Fruit fly (Drosophila melanogaster) whole organism, embryonic: ENCODE results near the gene CG5254.

Experiments used
- Aef1 ChIP-seq: fragments of 200-800 bp; sonication (Bioruptor generic); IDR thresholded peaks from 3 replicates; pipeline ENCODE4 v1.3.6; 2022; ENCODE audit warnings: missing biosample characterization, missing genetic modification characterization
- B-H1 ChIP-seq: fragments of 200-800 bp; sonication (Bioruptor generic); IDR thresholded peaks from 3 replicates; pipeline ENCODE4 v1.3.6; 2022; ENCODE audit warnings: missing biosample characterization, missing genetic modification characterization
- CG10431 ChIP-seq: fragments of 200-800 bp; sonication (Bioruptor generic); optimal IDR thresholded peaks from 3 replicates; lab custom pipeline; 2018; ENCODE audit warnings: missing biosample characterization, mild to moderate bottlenecking, missing genetic modification characterization
- CG11504 ChIP-seq: fragments of 200-800 bp; sonication (Bioruptor generic); optimal IDR thresholded peaks from 3 replicates; lab custom pipeline; 2019; ENCODE audit warnings: missing biosample characterization, mild to moderate bottlenecking, missing genetic modification characterization, moderate library complexity
- CG12391 ChIP-seq: fragments of 200-800 bp; sonication (Bioruptor generic); optimal IDR thresholded peaks from 3 replicates; lab custom pipeline; 2018; ENCODE audit warnings: missing biosample characterization, mild to moderate bottlenecking, missing genetic modification characterization, moderate library complexity
- CG15011 ChIP-seq: fragments of 200-800 bp; sonication (Bioruptor generic); optimal IDR thresholded peaks from 3 replicates; lab custom pipeline; 2018; ENCODE audit warnings: missing biosample characterization, mild to moderate bottlenecking, missing genetic modification characterization
- CG1647 ChIP-seq: fragments of 200-800 bp; sonication (Bioruptor generic); optimal IDR thresholded peaks from 3 replicates; lab custom pipeline; 2016; ENCODE audit warnings: missing biosample characterization, missing genetic modification characterization
- CG16863 ChIP-seq: fragments of 200-800 bp; sonication (Bioruptor generic); optimal IDR thresholded peaks from 3 replicates; lab custom pipeline; 2016; ENCODE audit warnings: missing biosample characterization, missing genetic modification characterization
- CG17802 ChIP-seq: fragments of 200-800 bp; sonication (Bioruptor generic); optimal IDR thresholded peaks from 2 replicates; lab custom pipeline; 2018; ENCODE audit warnings: missing biosample characterization, mild to moderate bottlenecking, missing genetic modification characterization, moderate library complexity
- CG1832 ChIP-seq: fragments of 200-800 bp; sonication (Bioruptor generic); optimal IDR thresholded peaks from 2 replicates; lab custom pipeline; 2017; ENCODE audit warnings: missing biosample characterization, mild to moderate bottlenecking, missing genetic modification characterization, inconsistent platforms
- CG18599 ChIP-seq: fragments of 200-800 bp; sonication (Bioruptor generic); optimal IDR thresholded peaks from 3 replicates; lab custom pipeline; 2017; ENCODE audit warnings: missing biosample characterization, missing genetic modification characterization, mild to moderate bottlenecking, moderate library complexity, missing genetic modification reagents
- CG2129 ChIP-seq: fragments of 200-800 bp; sonication (Bioruptor generic); IDR thresholded peaks from 2 replicates; pipeline ENCODE4 v1.3.6; 2022; ENCODE audit warnings: missing biosample characterization, missing genetic modification characterization; ENCODE audit not compliant: partially characterized antibody
- CG30020 ChIP-seq: fragments of 200-800 bp; optimal IDR thresholded peaks from 2 replicates; lab custom pipeline; 2019; ENCODE audit warnings: missing biosample characterization, mild to moderate bottlenecking, missing genetic modification characterization, moderate library complexity
- CG31388 ChIP-seq: fragments of 200-800 bp; sonication (Bioruptor generic); optimal IDR thresholded peaks from 2 replicates; lab custom pipeline; 2016; ENCODE audit warnings: missing biosample characterization, missing genetic modification characterization
- CG32532 ChIP-seq: fragments of 200-800 bp; sonication (Bioruptor generic); IDR thresholded peaks from 2 replicates; pipeline ENCODE4 v1.3.6; 2022; ENCODE audit warnings: missing biosample characterization, missing genetic modification characterization
- CG4360 ChIP-seq: fragments of 200-800 bp; sonication (Bioruptor generic); IDR thresholded peaks from 2 replicates; pipeline ENCODE4 v1.3.6; 2022; ENCODE audit warnings: missing biosample characterization, missing genetic modification characterization
- CG4404 ChIP-seq: fragments of 200-800 bp; sonication (Bioruptor generic); IDR thresholded peaks from 2 replicates; pipeline ENCODE4 v1.3.6; 2022; ENCODE audit warnings: missing biosample characterization, missing genetic modification characterization
- CG4707 ChIP-seq: fragments of 200-800 bp; sonication (Bioruptor generic); optimal IDR thresholded peaks from 2 replicates; lab custom pipeline; 2018; ENCODE audit warnings: missing biosample characterization, mild to moderate bottlenecking, missing genetic modification characterization, moderate library complexity
- CG6654 ChIP-seq: fragments of 200-800 bp; sonication (Bioruptor generic); optimal IDR thresholded peaks from 2 replicates; lab custom pipeline; 2017; ENCODE audit warnings: missing biosample characterization, mild to moderate bottlenecking, missing genetic modification characterization
- CG8478 ChIP-seq: fragments of >200 bp; optimal IDR thresholded peaks from 2 replicates; lab custom pipeline; 2018
- Dip2 ChIP-seq: fragments of 200-800 bp; sonication (Bioruptor generic); IDR thresholded peaks from 2 replicates; pipeline ENCODE4 v1.3.6; 2022; ENCODE audit warnings: missing biosample characterization, missing genetic modification characterization
- Dll ChIP-seq: fragments of 200-800 bp; sonication (Bioruptor generic); IDR thresholded peaks from 4 replicates; pipeline ENCODE4 v1.3.6; 2022; ENCODE audit warnings: missing biosample characterization, missing genetic modification characterization; ENCODE audit not compliant: partially characterized antibody
- HLH4C ChIP-seq: fragments of 200-800 bp; sonication (Bioruptor generic); IDR thresholded peaks from 3 replicates; pipeline ENCODE4 v1.3.6; 2022; ENCODE audit warnings: missing biosample characterization, missing genetic modification characterization; ENCODE audit not compliant: partially characterized antibody
- Hand ChIP-seq: fragments of 200-800 bp; sonication (Bioruptor generic); optimal IDR thresholded peaks from 2 replicates; lab custom pipeline; 2017; ENCODE audit warnings: mild to moderate bottlenecking, missing biosample characterization, missing genetic modification reagents, missing genetic modification characterization
- Hmx ChIP-seq: fragments of 200-800 bp; sonication (Bioruptor generic); optimal IDR thresholded peaks from 2 replicates; lab custom pipeline; 2016; ENCODE audit warnings: missing biosample characterization, missing genetic modification characterization
- MBD-R2 ChIP-seq: fragments of 200-800 bp; sonication (Bioruptor generic); IDR thresholded peaks from 2 replicates; pipeline ENCODE4 v1.3.6; 2022; ENCODE audit warnings: missing biosample characterization, missing genetic modification characterization
- Mes4 ChIP-seq: fragments of 200-800 bp; sonication (Bioruptor generic); optimal IDR thresholded peaks from 2 replicates; lab custom pipeline; 2016; ENCODE audit warnings: missing biosample characterization, missing genetic modification characterization
- Nf-YA ChIP-seq: fragments of 200-800 bp; sonication (Bioruptor generic); IDR thresholded peaks from 2 replicates; pipeline ENCODE4 v1.3.6; 2022; ENCODE audit warnings: missing biosample characterization, missing genetic modification characterization
- Oaz ChIP-seq: fragments of 200-800 bp; sonication (Bioruptor generic); IDR thresholded peaks from 2 replicates; pipeline ENCODE4 v1.3.6; 2022; ENCODE audit warnings: missing biosample characterization, missing genetic modification characterization
- Ssrp ChIP-seq: fragments of 200-800 bp; sonication (Bioruptor generic); optimal IDR thresholded peaks from 2 replicates; lab custom pipeline; 2018; ENCODE audit warnings: missing biosample characterization, mild to moderate bottlenecking, missing genetic modification characterization, moderate library complexity
- Usf ChIP-seq: fragments of 200-800 bp; sonication (Bioruptor generic); optimal IDR thresholded peaks from 2 replicates; lab custom pipeline; 2017; ENCODE audit warnings: missing genotype, missing biosample characterization, missing genetic modification characterization
- Vsx1 ChIP-seq: fragments of 200-800 bp; sonication (Bioruptor generic); optimal IDR thresholded peaks from 2 replicates; lab custom pipeline; 2017; ENCODE audit warnings: missing biosample characterization, mild to moderate bottlenecking, missing genetic modification characterization, missing genetic modification reagents
- ap ChIP-seq: fragments of 200-800 bp; sonication (Bioruptor generic); IDR thresholded peaks from 2 replicates; pipeline ENCODE4 v1.3.6; 2022; ENCODE audit warnings: missing biosample characterization, missing genetic modification characterization
- az2 ChIP-seq: fragments of 200-800 bp; sonication (Bioruptor generic); optimal IDR thresholded peaks from 3 replicates; lab custom pipeline; 2016; ENCODE audit warnings: missing biosample characterization, missing genetic modification characterization
- ci ChIP-seq: fragments of 200-800 bp; sonication (Bioruptor generic); IDR thresholded peaks from 3 replicates; pipeline ENCODE4 v1.3.6; 2022; ENCODE audit warnings: missing biosample characterization, missing genetic modification characterization
- croc ChIP-seq: fragments of 200-800 bp; sonication (Bioruptor generic); conservative IDR thresholded peaks from 3 replicates; pipeline ENCODE4 v1.3.6; 2022; ENCODE audit warnings: missing biosample characterization, missing genetic modification characterization
- dpn ChIP-seq, 2 experiments: fragments of 200-800 bp; sonication (Bioruptor generic); optimal IDR thresholded peaks; 3 replicates each; lab custom pipeline; 2016; ENCODE audit warnings: missing biosample characterization in 2 of 2, missing genetic modification characterization in 2 of 2
- dysf ChIP-seq: fragments of 200-800 bp; sonication (Bioruptor generic); IDR thresholded peaks from 3 replicates; pipeline ENCODE4 v1.3.6; 2022; ENCODE audit warnings: missing biosample characterization, missing genetic modification characterization
- ems ChIP-seq: fragments of 200-800 bp; sonication (Bioruptor generic); optimal IDR thresholded peaks from 3 replicates; lab custom pipeline; 2016; ENCODE audit warnings: missing biosample characterization, missing genetic modification characterization
- fd96Cb ChIP-seq: fragments of 200-800 bp; sonication (Bioruptor generic); optimal IDR thresholded peaks from 2 replicates; lab custom pipeline; 2018; ENCODE audit warnings: missing biosample characterization, mild to moderate bottlenecking, missing genetic modification characterization, moderate library complexity
- fu2 ChIP-seq: fragments of 200-800 bp; sonication (Bioruptor generic); optimal IDR thresholded peaks from 2 replicates; lab custom pipeline; 2016; ENCODE audit warnings: missing biosample characterization, missing genetic modification characterization
- grn ChIP-seq: fragments of 200-800 bp; sonication (Bioruptor generic); optimal IDR thresholded peaks from 3 replicates; lab custom pipeline; 2017; ENCODE audit warnings: missing biosample characterization, missing genetic modification characterization
- insv ChIP-seq, 2 experiments: fragments of 200-800 bp; sonication (Bioruptor generic); optimal IDR thresholded peaks; 3 replicates each; lab custom pipeline; 2016 to 2018; ENCODE audit warnings: missing biosample characterization in 2 of 2, missing genetic modification characterization in 2 of 2
- knrl ChIP-seq: fragments of 200-800 bp; sonication (Bioruptor generic); IDR thresholded peaks from 3 replicates; pipeline ENCODE4 v1.3.6; 2022; ENCODE audit warnings: missing biosample characterization, missing genetic modification characterization; ENCODE audit not compliant: partially characterized antibody
- lmd ChIP-seq: fragments of 200-800 bp; sonication (Bioruptor generic); IDR thresholded peaks from 2 replicates; pipeline ENCODE4 v1.3.6; 2022; ENCODE audit warnings: missing biosample characterization, missing genetic modification characterization
- onecut ChIP-seq: fragments of 200-800 bp; sonication (Bioruptor generic); IDR thresholded peaks from 2 replicates; pipeline ENCODE4 v1.3.6; 2022; ENCODE audit warnings: missing biosample characterization, missing genetic modification characterization
- phol ChIP-seq: fragments of 200-800 bp; sonication (Bioruptor generic); optimal IDR thresholded peaks from 3 replicates; lab custom pipeline; 2018; ENCODE audit warnings: missing biosample characterization, mild to moderate bottlenecking, missing genetic modification characterization, moderate library complexity
- run ChIP-seq: fragments of 200-800 bp; sonication (Bioruptor generic); optimal IDR thresholded peaks from 3 replicates; lab custom pipeline; 2018; ENCODE audit warnings: missing biosample characterization, mild to moderate bottlenecking, missing genetic modification characterization
- tll ChIP-seq, 2 experiments: fragments of 200-800 bp in 1 of 2; fragments of >200 bp in 1 of 2; sonication (Bioruptor generic) in 1 of 2; optimal IDR thresholded peaks; 2 replicates each; lab custom pipeline; 2017 to 2019; ENCODE audit warnings: missing biosample characterization in 2 of 2, missing genetic modification characterization in 2 of 2, mild to moderate bottlenecking in 1 of 2, moderate library complexity in 1 of 2
- unc-4 ChIP-seq: fragments of 200-800 bp; sonication (Bioruptor generic); IDR thresholded peaks from 2 replicates; pipeline ENCODE4 v1.3.6; 2022; ENCODE audit warnings: missing biosample characterization, missing genetic modification characterization; ENCODE audit not compliant: partially characterized antibody
- wek ChIP-seq: fragments of 200-800 bp; sonication (Bioruptor generic); optimal IDR thresholded peaks from 3 replicates; lab custom pipeline; 2018; ENCODE audit warnings: missing biosample characterization, mild to moderate bottlenecking, missing genetic modification characterization, moderate library complexity

Gene CG5254

DNA sequence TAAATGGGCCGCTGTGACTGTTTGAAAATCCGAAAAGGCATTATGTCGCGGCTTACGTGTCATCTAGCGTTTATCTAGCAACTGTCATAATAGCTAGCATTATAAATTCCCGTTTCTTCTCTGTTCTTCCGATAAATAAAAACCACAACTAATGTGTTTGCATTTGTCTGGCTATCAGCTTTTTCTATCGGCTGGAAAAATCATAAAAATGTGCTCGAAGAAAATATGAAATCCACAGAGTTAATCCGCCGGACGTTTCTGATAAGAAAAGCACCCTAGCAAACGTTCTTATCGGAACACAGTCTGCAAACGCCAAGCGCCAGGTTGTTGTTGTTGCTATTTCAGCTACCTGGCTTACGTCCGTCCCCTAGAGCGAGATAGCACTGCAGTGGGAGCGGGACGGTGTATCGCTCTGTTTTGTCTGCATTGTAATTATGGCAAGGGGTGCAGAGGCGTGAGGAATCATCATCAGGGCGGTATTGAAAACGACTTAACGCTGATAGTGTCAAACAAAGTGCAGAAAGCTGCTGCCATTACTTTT is 24.1 kb downstream of the CG5254 start (continued):
- TF ChIP-seq Ssrp (no peak), B-H1 (GFP tag; lab: Robert Waterston, UW) (no peak), ap (GFP tag; lab: Robert Waterston, UW) (no peak), insv (GFP tag; optimal IDR thresholded peaks at IDR 0.05; lab: Kevin White, UChicago) (peak; percentile 13 to 91), tll (GFP tag; optimal IDR thresholded peaks at IDR 0.05; lab: Kevin White, UChicago) (no peak), Hand (GFP tag; lab: Kevin White, UChicago) (no peak), Hmx (GFP tag; lab: Kevin White, UChicago) (no peak), CG1832 (GFP tag; lab: Kevin White, UChicago) (peak; percentile 57), CG12391 (no peak), fu2 (GFP tag; lab: Kevin White, UChicago) (no peak), CG10431 (GFP tag; lab: Kevin White, UChicago) (peak; percentile 10), grn (peak; percentile 68), Usf (no peak), CG31388 (GFP tag; lab: Kevin White, UChicago) (no peak), CG11504 (tag; lab: Kevin White, UChicago) (no peak), az2 (GFP tag; lab: Kevin White, UChicago) (no peak), CG18599 (GFP tag; lab: Kevin White, UChicago) (no peak), Oaz (GFP tag; lab: Robert Waterston, UW) (no peak), CG8478 (lab: Kevin White, UChicago) (no peak), Mes4 (GFP tag; lab: Kevin White, UChicago) (no peak), CG32532 (GFP tag; lab: Robert Waterston, UW) (no peak), CG15011 (GFP tag; lab: Kevin White, UChicago) (no peak), lmd (no peak), Nf-YA (no peak), CG16863 (GFP tag; lab: Kevin White, UChicago) (no peak), MBD-R2 (GFP tag; lab: Robert Waterston, UW) (no peak), CG1647 (no peak), CG17802 (tag; lab: Kevin White, UChicago) (no peak), knrl (no peak), dpn (GFP tag; optimal IDR thresholded peaks at IDR 0.05; lab: Kevin White, UChicago) (no peak), ems (GFP tag; lab: Kevin White, UChicago) (no peak), CG4360 (GFP tag; lab: Robert Waterston, UW) (peak; percentile 89), run (tag; lab: Kevin White, UChicago) (peak; percentile 15), CG6654 (GFP tag; lab: Kevin White, UChicago) (no peak), wek (GFP tag; lab: Kevin White, UChicago) (no peak), unc-4 (GFP tag; lab: Robert Waterston, UW) (no peak), fd96Cb (tag; lab: Kevin White, UChicago) (no peak), onecut (no peak), CG4707 (GFP tag; lab: Kevin White, UChicago) (no peak), phol (tag; lab: Kevin White, UChicago) (no peak), HLH4C (GFP tag; lab: Robert Waterston, UW) (no peak), CG4404 (GFP tag; lab: Robert Waterston, UW) (no peak), Dip2 (GFP tag; lab: Robert Waterston, UW) (no peak), Vsx1 (GFP tag; lab: Kevin White, UChicago) (no peak), ci (GFP tag; lab: Robert Waterston, UW) (0 out of 3 replicates have a peak, but pooled peaks have one; percentile 14), CG30020 (tag; lab: Kevin White, UChicago) (no peak), Dll (GFP tag; lab: Robert Waterston, UW) (no peak), CG2129 (GFP tag; lab: Robert Waterston, UW) (no peak), croc (GFP tag; lab: Robert Waterston, UW) (no peak), Aef1 (no peak), dysf (no peak)
